Fruit fly (Drosophila melanogaster) whole organism, embryonic: ENCODE results near the gene CG13367.

ENCODE experiments used
- Atf-2 ChIP-seq: fragments of 200-800 bp; sonication (Bioruptor generic); optimal IDR thresholded peaks from 2 replicates; lab custom pipeline; 2016; ENCODE audit warnings: missing biosample characterization, missing genetic modification characterization
- CG10321 ChIP-seq: fragments of 200-800 bp; sonication (Bioruptor generic); IDR thresholded peaks from 2 replicates; pipeline ENCODE4 v1.3.6; 2022; ENCODE audit warnings: missing biosample characterization, missing genetic modification characterization
- CG10366 ChIP-seq: fragments of 200-800 bp; sonication (Bioruptor generic); IDR thresholded peaks from 2 replicates; pipeline ENCODE4 v1.3.6; 2022; ENCODE audit warnings: missing biosample characterization, missing genetic modification characterization
- CG10654 ChIP-seq: fragments of 200-800 bp; sonication (Bioruptor generic); optimal IDR thresholded peaks from 2 replicates; lab custom pipeline; 2016; ENCODE audit warnings: missing biosample characterization, missing genetic modification characterization
- CG11560 ChIP-seq: fragments of 200-800 bp; sonication (Bioruptor generic); IDR thresholded peaks from 3 replicates; pipeline ENCODE4 v1.3.6; 2022; ENCODE audit warnings: missing biosample characterization, missing genetic modification characterization
- CG12155 ChIP-seq: fragments of 200-800 bp; sonication (Bioruptor generic); optimal IDR thresholded peaks from 3 replicates; lab custom pipeline; 2016; ENCODE audit warnings: missing biosample characterization, missing genetic modification characterization
- CG13775 ChIP-seq: fragments of 200-800 bp; sonication (Bioruptor generic); optimal IDR thresholded peaks from 3 replicates; lab custom pipeline; 2017; ENCODE audit warnings: missing biosample characterization, mild to moderate bottlenecking, missing genetic modification characterization
- CG14860 ChIP-seq: fragments of 200-800 bp; sonication (Bioruptor generic); IDR thresholded peaks from 3 replicates; pipeline ENCODE4 v1.3.6; 2022; ENCODE audit warnings: missing biosample characterization, missing genetic modification characterization; ENCODE audit not compliant: partially characterized antibody
- CG1603 ChIP-seq: fragments of 200-800 bp; sonication (Bioruptor generic); optimal IDR thresholded peaks from 2 replicates; lab custom pipeline; 2019; ENCODE audit warnings: missing biosample characterization, mild to moderate bottlenecking, missing genetic modification characterization, moderate library complexity
- CG2875 ChIP-seq: fragments of 200-800 bp; sonication (Bioruptor generic); optimal IDR thresholded peaks from 2 replicates; lab custom pipeline; 2017; ENCODE audit warnings: missing biosample characterization, mild to moderate bottlenecking, missing genetic modification characterization, missing genetic modification reagents
- CG30020 ChIP-seq: fragments of 200-800 bp; optimal IDR thresholded peaks from 2 replicates; lab custom pipeline; 2019; ENCODE audit warnings: missing biosample characterization, mild to moderate bottlenecking, missing genetic modification characterization, moderate library complexity
- CG30403 ChIP-seq: fragments of 200-800 bp; sonication (Bioruptor generic); optimal IDR thresholded peaks from 3 replicates; lab custom pipeline; 2016; ENCODE audit warnings: missing biosample characterization, missing genetic modification characterization
- CG30431 ChIP-seq: fragments of 200-800 bp; sonication (Bioruptor generic); optimal IDR thresholded peaks from 2 replicates; lab custom pipeline; 2017; ENCODE audit warnings: missing biosample characterization, missing genetic modification characterization
- CG34224 ChIP-seq: fragments of 200-800 bp; sonication (Bioruptor generic); IDR thresholded peaks from 3 replicates; pipeline ENCODE4 v1.3.6; 2022; ENCODE audit warnings: missing biosample characterization, missing genetic modification characterization; ENCODE audit not compliant: partially characterized antibody
- CG3847 ChIP-seq: fragments of 200-800 bp; sonication (Bioruptor generic); IDR thresholded peaks from 2 replicates; pipeline ENCODE4 v1.3.6; 2022; ENCODE audit warnings: missing biosample characterization, missing genetic modification characterization
- CG3995 ChIP-seq: fragments of 200-800 bp; sonication (Bioruptor generic); optimal IDR thresholded peaks from 3 replicates; lab custom pipeline; 2016; ENCODE audit warnings: missing biosample characterization, missing genetic modification characterization
- CG6791 ChIP-seq: fragments of 200-800 bp; sonication (Bioruptor generic); IDR thresholded peaks from 3 replicates; pipeline ENCODE4 v1.3.6; 2022; ENCODE audit warnings: missing biosample characterization, missing genetic modification characterization; ENCODE audit not compliant: partially characterized antibody
- CG7556 ChIP-seq: fragments of 200-800 bp; sonication (Bioruptor generic); optimal IDR thresholded peaks from 2 replicates; lab custom pipeline; 2017; ENCODE audit warnings: missing biosample characterization, mild to moderate bottlenecking, missing genetic modification characterization
- CG9797 ChIP-seq: fragments of 200-800 bp; sonication (Bioruptor generic); optimal IDR thresholded peaks from 3 replicates; lab custom pipeline; 2018; ENCODE audit warnings: missing biosample characterization, mild to moderate bottlenecking, missing genetic modification characterization
- CG9817 ChIP-seq: fragments of 200-800 bp; sonication (Bioruptor generic); optimal IDR thresholded peaks from 2 replicates; lab custom pipeline; 2018; ENCODE audit warnings: missing biosample characterization, mild to moderate bottlenecking, missing genetic modification characterization, moderate library complexity
- CkIIα-i1 ChIP-seq: fragments of 200-800 bp; sonication (Bioruptor generic); IDR thresholded peaks from 2 replicates; pipeline ENCODE4 v1.3.6; 2022; ENCODE audit warnings: missing biosample characterization, missing genetic modification characterization
- D19B ChIP-seq: fragments of 200-800 bp; sonication (Bioruptor generic); optimal IDR thresholded peaks from 2 replicates; lab custom pipeline; 2017; ENCODE audit warnings: missing biosample characterization, mild to moderate bottlenecking, missing genetic modification characterization
- Ets65A ChIP-seq: fragments of 200-800 bp; sonication (Bioruptor generic); peaks from one replicate; lab custom pipeline; 2016; ENCODE audit warnings: missing biosample characterization, missing genetic modification characterization
- Gug ChIP-seq: fragments of 200-800 bp; sonication (Bioruptor generic); IDR thresholded peaks from 4 replicates; pipeline ENCODE4 v1.3.6; 2022; ENCODE audit warnings: missing biosample characterization, missing genetic modification characterization
- HLH4C ChIP-seq: fragments of 200-800 bp; sonication (Bioruptor generic); IDR thresholded peaks from 3 replicates; pipeline ENCODE4 v1.3.6; 2022; ENCODE audit warnings: missing biosample characterization, missing genetic modification characterization; ENCODE audit not compliant: partially characterized antibody
- Hand ChIP-seq: fragments of 200-800 bp; sonication (Bioruptor generic); optimal IDR thresholded peaks from 2 replicates; lab custom pipeline; 2017; ENCODE audit warnings: mild to moderate bottlenecking, missing biosample characterization, missing genetic modification reagents, missing genetic modification characterization
- Hr3 ChIP-seq: fragments of 200-800 bp; sonication (Bioruptor generic); optimal IDR thresholded peaks from 3 replicates; lab custom pipeline; 2016; ENCODE audit warnings: missing biosample characterization, missing genetic modification characterization
- MESR4 ChIP-seq: fragments of 200-800 bp; sonication (Bioruptor generic); optimal IDR thresholded peaks from 2 replicates; lab custom pipeline; 2018; ENCODE audit warnings: missing biosample characterization, mild to moderate bottlenecking, missing genetic modification characterization, moderate library complexity
- Mrtf ChIP-seq: fragments of 200-800 bp; sonication (Bioruptor generic); IDR thresholded peaks from 3 replicates; pipeline ENCODE4 v1.3.6; 2022; ENCODE audit warnings: missing biosample characterization, missing genetic modification characterization
- Nf-YC ChIP-seq: fragments of 200-800 bp; optimal IDR thresholded peaks from 3 replicates; lab custom pipeline; 2019; ENCODE audit warnings: missing biosample characterization, mild to moderate bottlenecking, missing genetic modification characterization, moderate library complexity
- Oaz ChIP-seq: fragments of 200-800 bp; sonication (Bioruptor generic); IDR thresholded peaks from 2 replicates; pipeline ENCODE4 v1.3.6; 2022; ENCODE audit warnings: missing biosample characterization, missing genetic modification characterization
- PHDP ChIP-seq: fragments of 200-800 bp; sonication (Bioruptor generic); optimal IDR thresholded peaks from 3 replicates; lab custom pipeline; 2018; ENCODE audit warnings: missing biosample characterization, mild to moderate bottlenecking, missing genetic modification characterization, moderate library complexity
- Ptx1 ChIP-seq: fragments of 200-800 bp; sonication (Bioruptor generic); IDR thresholded peaks from 2 replicates; pipeline ENCODE4 v1.3.6; 2022; ENCODE audit warnings: missing biosample characterization, missing genetic modification characterization
- Rfx ChIP-seq: fragments of 200-800 bp; sonication (Bioruptor generic); IDR thresholded peaks from 2 replicates; pipeline ENCODE4 v1.3.6; 2022; ENCODE audit warnings: missing biosample characterization, missing genetic modification characterization
- Scr ChIP-seq: fragments of 200-800 bp; sonication (Bioruptor generic); IDR thresholded peaks from 2 replicates; pipeline ENCODE4 v1.3.6; 2022; ENCODE audit warnings: missing biosample characterization, missing genetic modification characterization; ENCODE audit not compliant: partially characterized antibody
- Spps ChIP-seq: fragments of 200-800 bp; sonication (Bioruptor generic); optimal IDR thresholded peaks from 2 replicates; lab custom pipeline; 2018; ENCODE audit warnings: missing biosample characterization, mild to moderate bottlenecking, missing genetic modification characterization
- Sry-δ ChIP-seq: fragments of 200-800 bp; sonication (Bioruptor generic); optimal IDR thresholded peaks from 2 replicates; lab custom pipeline; 2016; ENCODE audit warnings: missing biosample characterization, missing genetic modification characterization
- YL-1 ChIP-seq: fragments of 200-800 bp; sonication (Bioruptor generic); optimal IDR thresholded peaks from 3 replicates; lab custom pipeline; 2017; ENCODE audit warnings: missing biosample characterization, mild to moderate bottlenecking, missing genetic modification characterization
- bbx ChIP-seq: fragments of 200-800 bp; sonication (Bioruptor generic); IDR thresholded peaks from 2 replicates; pipeline ENCODE4 v1.3.6; 2022; ENCODE audit warnings: missing biosample characterization, missing genetic modification characterization; ENCODE audit not compliant: partially characterized antibody
- dan ChIP-seq: fragments of 200-800 bp; sonication (Bioruptor generic); IDR thresholded peaks from 2 replicates; pipeline ENCODE4 v1.3.6; 2022; ENCODE audit warnings: missing biosample characterization, missing genetic modification characterization
- esg ChIP-seq: fragments of 200-800 bp; sonication (Bioruptor generic); conservative IDR thresholded peaks from 2 replicates; pipeline ENCODE4 v1.3.6; 2022; ENCODE audit warnings: missing biosample characterization, missing genetic modification characterization
- fd64A ChIP-seq: fragments of 200-800 bp; sonication (Bioruptor generic); optimal IDR thresholded peaks from 3 replicates; lab custom pipeline; 2018; ENCODE audit warnings: missing biosample characterization, mild to moderate bottlenecking, missing genetic modification characterization
- hb ChIP-seq: fragments of 200-800 bp; sonication (Bioruptor generic); IDR thresholded peaks from 3 replicates; pipeline ENCODE4 v1.3.6; 2022; ENCODE audit warnings: missing biosample characterization, missing genetic modification characterization; ENCODE audit not compliant: partially characterized antibody
- ken ChIP-seq: fragments of 200-800 bp; sonication (Bioruptor generic); IDR thresholded peaks from 3 replicates; pipeline ENCODE4 v1.3.6; 2022; ENCODE audit warnings: missing biosample characterization, missing genetic modification characterization
- lola ChIP-seq, 3 experiments: fragments of >200 bp in 2 of 3; fragments of 200-800 bp in 1 of 3; sonication (Bioruptor generic) in 1 of 3; optimal IDR thresholded peaks; 2 replicates each; lab custom pipeline; 2017 to 2019; ENCODE audit warnings: missing biosample characterization in 3 of 3, missing genetic modification characterization in 3 of 3, mild to moderate bottlenecking in 1 of 3, moderate library complexity in 1 of 3
- luna ChIP-seq: fragments of 200-800 bp; sonication (Bioruptor generic); optimal IDR thresholded peaks from 2 replicates; lab custom pipeline; 2016; ENCODE audit warnings: missing biosample characterization, missing genetic modification characterization
- nmo ChIP-seq: fragments of 200-800 bp; sonication (Bioruptor generic); optimal IDR thresholded peaks from 2 replicates; lab custom pipeline; 2018; ENCODE audit warnings: missing biosample characterization, mild to moderate bottlenecking, missing genetic modification characterization, moderate library complexity
- onecut ChIP-seq: fragments of 200-800 bp; sonication (Bioruptor generic); IDR thresholded peaks from 2 replicates; pipeline ENCODE4 v1.3.6; 2022; ENCODE audit warnings: missing biosample characterization, missing genetic modification characterization
- sens ChIP-seq: fragments of 200-800 bp; sonication (Bioruptor generic); peaks from one replicate; lab custom pipeline; 2016; ENCODE audit warnings: missing biosample characterization, missing genetic modification characterization
- sens-2 ChIP-seq: fragments of 200-800 bp; sonication (Bioruptor generic); IDR thresholded peaks from 2 replicates; pipeline ENCODE4 v1.3.6; 2022; ENCODE audit warnings: missing biosample characterization, missing genetic modification characterization

The CG13367 gene

dm6 chrX:647056-647627 is 2.6 kb downstream of the CG13367 start, which contains the start of gene Roc1a (continued):
- TF ChIP-seq CG30020 (tag; lab: Kevin White, UChicago) (peak; percentile 25), Sry-δ (GFP tag; lab: Kevin White, UChicago) (peak; percentile 53), CG34224 (GFP tag; lab: Robert Waterston, UW) (peak; percentile 25; the same call in 2 of the 3 replicates), luna (no peak), CG12155 (GFP tag; lab: Kevin White, UChicago) (no peak), PHDP (tag; lab: Kevin White, UChicago) (no peak), CG1603 (tag; lab: Kevin White, UChicago) (peak; percentile 36), CG30431 (GFP tag; lab: Kevin White, UChicago) (no peak), nmo (GFP tag; lab: Kevin White, UChicago) (peak; percentile 23), sens (GFP tag; lab: Kevin White, UChicago) (no peak), CG3847 (GFP tag; lab: Robert Waterston, UW) (0 out of 2 replicates have a peak, but pooled peaks have one; percentile 22), CkIIα-i1 (GFP tag; lab: Robert Waterston, UW) (no peak), Oaz (GFP tag; lab: Robert Waterston, UW) (no peak), lola (GFP tag; optimal IDR thresholded peaks at IDR 0.05; lab: Kevin White, UChicago) (peak in 1 of 3 experiments; percentile 13), Rfx (GFP tag; lab: Robert Waterston, UW) (peak; percentile 35; the same call in 1 of the 2 replicates), Ptx1 (no peak), Scr (GFP tag; lab: Robert Waterston, UW) (peak; percentile 73), Gug (peak; percentile 34; the same call in 1 of the 4 replicates), CG30403 (GFP tag; lab: Kevin White, UChicago) (peak; percentile 20), Spps (tag; lab: Kevin White, UChicago) (no peak), sens-2 (GFP tag; lab: Robert Waterston, UW) (no peak), onecut (GFP tag; lab: Robert Waterston, UW) (no peak), Atf-2 (no peak), CG3995 (no peak), CG10366 (no peak), CG10321 (GFP tag; lab: Robert Waterston, UW) (no peak), CG14860 (peak; percentile 76), Hand (GFP tag; lab: Kevin White, UChicago) (no peak), bbx (GFP tag; lab: Robert Waterston, UW) (peak; percentile 74), HLH4C (GFP tag; lab: Robert Waterston, UW) (peak; percentile 59), Hr3 (GFP tag; lab: Kevin White, UChicago) (peak; percentile 8), CG7556 (GFP tag; lab: Kevin White, UChicago) (no peak), D19B (GFP tag; lab: Kevin White, UChicago) (no peak), CG9797 (GFP tag; lab: Kevin White, UChicago) (peak; percentile 59), ken (GFP tag; lab: Robert Waterston, UW) (no peak), Nf-YC (tag; lab: Kevin White, UChicago) (peak; percentile 13), MESR4 (GFP tag; lab: Kevin White, UChicago) (peak; percentile 91), CG6791 (peak; percentile 79), fd64A (GFP tag; lab: Kevin White, UChicago) (no peak), esg (no peak), YL-1 (GFP tag; lab: Kevin White, UChicago) (peak; percentile 28), dan (GFP tag; lab: Robert Waterston, UW) (no peak), CG9817 (peak; percentile 21), CG11560 (tag; lab: Robert Waterston, UW) (no peak), CG10654 (GFP tag; lab: Kevin White, UChicago) (no peak), Mrtf (GFP tag; lab: Robert Waterston, UW) (no peak), CG13775 (GFP tag; lab: Kevin White, UChicago) (peak; percentile 45), CG2875 (no peak), hb (GFP tag; lab: Robert Waterston, UW) (peak; percentile 68; the same call in 2 of the 3 replicates), Ets65A (GFP tag; lab: Kevin White, UChicago) (peak; percentile 86)
